Fruit fly (Drosophila melanogaster) whole organism, pupa: Measurements from ENCODE around the gene Or65c.
A peak's percentile ranks its signal among the peaks of the same experiment; 100 is the strongest.

Experiments used
- CG10348 ChIP-seq: fragments of 200-800 bp; sonication (Bioruptor generic); IDR thresholded peaks from 2 replicates; pipeline ENCODE4 v1.3.6; 2022; ENCODE audit warnings: missing biosample characterization, missing genetic modification characterization
- CG12605 ChIP-seq: fragments of 200-800 bp; sonication (Bioruptor generic); IDR thresholded peaks from 2 replicates; pipeline ENCODE4 v1.3.6; 2022; ENCODE audit warnings: missing biosample characterization, missing genetic modification characterization
- CG13204 ChIP-seq: fragments of 200-800 bp; sonication (Bioruptor generic); optimal IDR thresholded peaks from 2 replicates; lab custom pipeline; 2018; ENCODE audit warnings: missing biosample characterization, mild to moderate bottlenecking, missing genetic modification characterization, moderate library complexity
- CG14655 ChIP-seq: fragments of 200-800 bp; sonication (Bioruptor generic); optimal IDR thresholded peaks from 3 replicates; lab custom pipeline; 2017; ENCODE audit warnings: mild to moderate bottlenecking, missing biosample characterization, missing genetic modification reagents, missing genetic modification characterization
- CG15710 ChIP-seq: fragments of 200-800 bp; sonication (Bioruptor generic); optimal IDR thresholded peaks from 2 replicates; lab custom pipeline; 2018; ENCODE audit warnings: missing biosample characterization, mild to moderate bottlenecking, missing genetic modification characterization, moderate library complexity
- CG17806 ChIP-seq: fragments of 200-800 bp; sonication (Bioruptor generic); optimal IDR thresholded peaks from 2 replicates; lab custom pipeline; 2018; ENCODE audit warnings: missing biosample characterization, mild to moderate bottlenecking, missing genetic modification characterization, moderate library complexity
- CG32121 ChIP-seq: fragments of 200-800 bp; sonication (Bioruptor generic); IDR thresholded peaks from 2 replicates; pipeline ENCODE4 v1.3.6; 2022; ENCODE audit warnings: missing biosample characterization, missing genetic modification characterization
- CG34367 ChIP-seq: fragments of 200-800 bp; sonication (Bioruptor generic); optimal IDR thresholded peaks from 2 replicates; lab custom pipeline; 2018; ENCODE audit warnings: missing biosample characterization, mild to moderate bottlenecking, missing genetic modification characterization
- CG4496 ChIP-seq: fragments of 200-800 bp; sonication (Bioruptor generic); IDR thresholded peaks from 3 replicates; pipeline ENCODE4 v1.3.6; 2022; ENCODE audit warnings: missing biosample characterization, missing genetic modification characterization
- CG8159 ChIP-seq: fragments of 200-800 bp; sonication (Bioruptor generic); optimal IDR thresholded peaks from 3 replicates; lab custom pipeline; 2018; ENCODE audit warnings: missing biosample characterization, mild to moderate bottlenecking, missing genetic modification characterization, moderate library complexity
- CG8301 ChIP-seq: fragments of 200-800 bp; sonication (Bioruptor generic); optimal IDR thresholded peaks from 2 replicates; lab custom pipeline; 2018; ENCODE audit warnings: missing biosample characterization, mild to moderate bottlenecking, missing genetic modification characterization
- CG9948 ChIP-seq: fragments of 200-800 bp; sonication (Bioruptor generic); optimal IDR thresholded peaks from 2 replicates; lab custom pipeline; 2018; ENCODE audit warnings: missing biosample characterization, mild to moderate bottlenecking, missing genetic modification characterization, moderate library complexity
- D1 ChIP-seq: fragments of 200-800 bp; sonication (Bioruptor generic); optimal IDR thresholded peaks from 2 replicates; lab custom pipeline; 2018; ENCODE audit warnings: missing biosample characterization, mild to moderate bottlenecking, missing genetic modification characterization, moderate library complexity
- EcR ChIP-seq: fragments of 200-800 bp; sonication (Bioruptor generic); optimal IDR thresholded peaks from 3 replicates; lab custom pipeline; 2019; ENCODE audit warnings: missing biosample characterization, missing genetic modification characterization, mild to moderate bottlenecking, moderate library complexity, missing genetic modification reagents
- Ets98B ChIP-seq: fragments of 200-800 bp; sonication (Bioruptor generic); IDR thresholded peaks from 2 replicates; pipeline ENCODE4 v1.3.6; 2022; ENCODE audit warnings: missing biosample characterization, missing genetic modification characterization
- Pif1A ChIP-seq: fragments of 200-800 bp; sonication (Bioruptor generic); optimal IDR thresholded peaks from 3 replicates; lab custom pipeline; 2016; ENCODE audit warnings: missing biosample characterization, missing genetic modification characterization
- Pif1B ChIP-seq: fragments of 200-800 bp; sonication (Bioruptor generic); optimal IDR thresholded peaks from 3 replicates; lab custom pipeline; 2016; ENCODE audit warnings: missing biosample characterization, missing genetic modification characterization
- Snoo ChIP-seq: fragments of 200-800 bp; sonication (Bioruptor generic); optimal IDR thresholded peaks from 3 replicates; lab custom pipeline; 2017; ENCODE audit warnings: missing biosample characterization, mild to moderate bottlenecking, missing genetic modification characterization, inconsistent platforms
- fd96Ca ChIP-seq: fragments of 200-800 bp; sonication (Bioruptor generic); IDR thresholded peaks from 3 replicates; pipeline ENCODE4 v1.3.6; 2022; ENCODE audit warnings: missing biosample characterization, missing genetic modification characterization
- gl ChIP-seq: fragments of 200-800 bp; sonication (Bioruptor generic); optimal IDR thresholded peaks from 2 replicates; lab custom pipeline; 2018; ENCODE audit warnings: missing biosample characterization, mild to moderate bottlenecking, missing genetic modification characterization
- rn ChIP-seq: fragments of 200-800 bp; sonication (Bioruptor generic); IDR thresholded peaks from 2 replicates; pipeline ENCODE4 v1.3.6; 2022; ENCODE audit warnings: missing biosample characterization, missing genetic modification characterization

The Or65c gene

dm6 chr3L:6357152-6357551, 29.7 kb downstream of the Or65c start:
- no peak for TF ChIP-seq Pif1B
- TF ChIP-seq CG13204 (GFP tag; lab: Kevin White, UChicago), result no peak
- TF ChIP-seq rn (GFP tag; lab: Robert Waterston, UW), result no peak
- no peak for TF ChIP-seq EcR (GFP tag; lab: Kevin White, UChicago)
- TF ChIP-seq CG12605 (GFP tag; lab: Robert Waterston, UW), result no peak
- TF ChIP-seq CG34367 (tag; lab: Kevin White, UChicago), result no peak
- peak; percentile 40 for TF ChIP-seq CG8159 (tag; lab: Kevin White, UChicago)
- TF ChIP-seq CG14655 (GFP tag; lab: Kevin White, UChicago), result no peak
- peak; percentile 14 for TF ChIP-seq CG9948 (tag; lab: Kevin White, UChicago)
- TF ChIP-seq CG17806, result no peak
- TF ChIP-seq CG32121 (GFP tag; lab: Robert Waterston, UW), result no peak
- no peak for TF ChIP-seq Pif1A
- TF ChIP-seq Ets98B, result no peak
- TF ChIP-seq fd96Ca (GFP tag; lab: Robert Waterston, UW), result no peak
- TF ChIP-seq Snoo (tag; lab: Kevin White, UChicago), result no peak

- TF ChIP-seq CG12605 (GFP tag; lab: Robert Waterston, UW) (peak; percentile 76), Ets98B (peak; percentile 60), CG14655 (GFP tag; lab: Kevin White, UChicago) (peak; percentile 82), fd96Ca (GFP tag; lab: Robert Waterston, UW) (peak; percentile 76), Pif1A (peak; percentile 69), CG34367 (tag; lab: Kevin White, UChicago) (peak; percentile 79), CG10348 (GFP tag; lab: Robert Waterston, UW) (no peak), CG9948 (tag; lab: Kevin White, UChicago) (peak; percentile 72), Snoo (tag; lab: Kevin White, UChicago) (peak; percentile 30), CG32121 (GFP tag; lab: Robert Waterston, UW) (peak; percentile 54), CG13204 (GFP tag; lab: Kevin White, UChicago) (peak; percentile 55), EcR (GFP tag; lab: Kevin White, UChicago) (no peak), Pif1B (peak; percentile 59), CG17806 (peak; percentile 84), CG4496 (GFP tag; lab: Robert Waterston, UW) (peak; percentile 80), rn (GFP tag; lab: Robert Waterston, UW) (no peak), CG15710 (peak; percentile 85), CG8301 (tag; lab: Kevin White, UChicago) (peak; percentile 74), D1 (tag; lab: Kevin White, UChicago) (no peak), CG8159 (tag; lab: Kevin White, UChicago) (peak; percentile 86), gl (tag; lab: Kevin White, UChicago) (peak; percentile 73)
Observed at dm6 chr3L:6358501-6358900, 31.1 kb downstream of the Or65c start.

dm6 chr3L:6359205-6359604, 31.8 kb downstream of the Or65c start:
- TF ChIP-seq fd96Ca (GFP tag; lab: Robert Waterston, UW), result 0 out of 3 replicates have a peak, but pooled peaks have one; percentile 31
- peak; percentile 78 for TF ChIP-seq CG17806
- TF ChIP-seq CG32121 (GFP tag; lab: Robert Waterston, UW), result no peak
- no peak for TF ChIP-seq EcR (GFP tag; lab: Kevin White, UChicago)
- TF ChIP-seq CG14655 (GFP tag; lab: Kevin White, UChicago), result peak; percentile 74
- peak; percentile 22 for TF ChIP-seq CG34367 (tag; lab: Kevin White, UChicago)
- TF ChIP-seq D1 (tag; lab: Kevin White, UChicago), result peak; percentile 1
- TF ChIP-seq Pif1A, result peak; percentile 33
- TF ChIP-seq Ets98B, result no peak
- TF ChIP-seq CG9948 (tag; lab: Kevin White, UChicago), result peak; percentile 74
- peak; percentile 56 for TF ChIP-seq gl (tag; lab: Kevin White, UChicago)
- TF ChIP-seq CG4496 (GFP tag; lab: Robert Waterston, UW), result peak; percentile 61; the same call in 2 of the 3 replicates
- TF ChIP-seq CG8159 (tag; lab: Kevin White, UChicago), result peak; percentile 85
- TF ChIP-seq Snoo (tag; lab: Kevin White, UChicago), result peak; percentile 73
- TF ChIP-seq CG8301 (tag; lab: Kevin White, UChicago), result peak; percentile 56
- TF ChIP-seq rn (GFP tag; lab: Robert Waterston, UW), result no peak; the same call in 1 of the 2 replicates
- TF ChIP-seq CG13204 (GFP tag; lab: Kevin White, UChicago), result no peak
- no peak for TF ChIP-seq CG10348 (GFP tag; lab: Robert Waterston, UW)
- no peak for TF ChIP-seq CG12605 (GFP tag; lab: Robert Waterston, UW)
- peak; percentile 74 for TF ChIP-seq CG15710
- TF ChIP-seq Pif1B, result peak; percentile 36

- TF ChIP-seq CG8159 (tag; lab: Kevin White, UChicago) (peak; percentile 84), CG14655 (GFP tag; lab: Kevin White, UChicago) (peak; percentile 66), Pif1B (peak; percentile 57), Snoo (tag; lab: Kevin White, UChicago) (peak; percentile 73), CG13204 (GFP tag; lab: Kevin White, UChicago) (no peak), Pif1A (peak; percentile 72), CG32121 (GFP tag; lab: Robert Waterston, UW) (no peak), gl (tag; lab: Kevin White, UChicago) (peak; percentile 68), EcR (GFP tag; lab: Kevin White, UChicago) (no peak), rn (GFP tag; lab: Robert Waterston, UW) (0 out of 2 replicates have a peak, but pooled peaks have one; percentile 12), CG15710 (peak; percentile 80), fd96Ca (GFP tag; lab: Robert Waterston, UW) (peak; percentile 66; the same call in 1 of the 3 replicates), CG9948 (tag; lab: Kevin White, UChicago) (peak; percentile 77), CG17806 (peak; percentile 79), CG8301 (tag; lab: Kevin White, UChicago) (peak; percentile 40), Ets98B (peak; percentile 61), CG12605 (GFP tag; lab: Robert Waterston, UW) (peak; percentile 68), CG4496 (GFP tag; lab: Robert Waterston, UW) (peak; percentile 75), D1 (tag; lab: Kevin White, UChicago) (peak; percentile 49), CG34367 (tag; lab: Kevin White, UChicago) (peak; percentile 61), CG10348 (GFP tag; lab: Robert Waterston, UW) (no peak)
Observed at dm6 chr3L:6363626-6364025, 36.2 kb downstream of the Or65c start.
